Worm (Caenorhabditis elegans) whole organism, L4 larva: ENCODE measurements around the gene srz-70.
A peak's percentile ranks its signal among the peaks of the same experiment; 100 is the strongest.

Source experiments
- D1046.2 ChIP-seq: fragments of 200-800 bp; sonication (Bioruptor generic); IDR thresholded peaks from 2 replicates; pipeline ENCODE4 v1.3.6; 2022; ENCODE audit warnings: missing genetic modification characterization, missing compliant biosample characterization
- F10B5.3 ChIP-seq: sonication (generic microtip); optimal IDR thresholded peaks from 2 replicates; lab custom pipeline; 2016; ENCODE audit warnings: mild to moderate bottlenecking, missing genetic modification characterization, missing compliant biosample characterization
- F49E8.2 ChIP-seq: sonication (generic microtip); optimal IDR thresholded peaks from 2 replicates; lab custom pipeline; 2016; ENCODE audit warnings: missing compliant biosample characterization, mild to moderate bottlenecking, missing genetic modification characterization, borderline replicate concordance
- Y48G9A.11 ChIP-seq: fragments of 200-800 bp; sonication (Bioruptor generic); IDR thresholded peaks from 2 replicates; pipeline ENCODE4 v1.3.6; 2022; ENCODE audit warnings: missing genetic modification reagents, missing genetic modification characterization, missing compliant biosample characterization
- Y5F2A.4 ChIP-seq: fragments of 200-800 bp; sonication (Bioruptor generic); optimal IDR thresholded peaks from 2 replicates; lab custom pipeline; 2018; ENCODE audit warnings: mild to moderate bottlenecking, missing genetic modification characterization, missing compliant biosample characterization
- aha-1 ChIP-seq: fragments of 150-350 bp; peaks from one replicate; lab custom pipeline; 2014; ENCODE audit warnings: missing biosample characterization, missing genetic modification characterization
- aly-2 ChIP-seq: sonication (generic microtip); optimal IDR thresholded peaks from 2 replicates; lab custom pipeline; 2018; ENCODE audit warnings: missing biosample characterization, missing genetic modification characterization
- attf-4 ChIP-seq: sonication (generic microtip); optimal IDR thresholded peaks from 3 replicates; lab custom pipeline; 2017; ENCODE audit warnings: missing biosample characterization, missing genetic modification characterization
- ceh-32 ChIP-seq: sonication (generic microtip); optimal IDR thresholded peaks from 2 replicates; lab custom pipeline; 2016; ENCODE audit warnings: mild to moderate bottlenecking, missing genetic modification characterization, missing compliant biosample characterization; ENCODE audit not compliant: poor library complexity
- ceh-62 ChIP-seq: sonication (generic microtip); optimal IDR thresholded peaks from 2 replicates; lab custom pipeline; 2017; ENCODE audit warnings: missing biosample characterization, missing genetic modification characterization
- ctbp-1 ChIP-seq: fragments of 200-800 bp; sonication (Bioruptor generic); IDR thresholded peaks from 2 replicates; pipeline ENCODE4 v1.3.6; 2022; ENCODE audit warnings: missing genetic modification reagents, missing genetic modification characterization, missing compliant biosample characterization
- daf-12 ChIP-seq: fragments of 150-350 bp; optimal IDR thresholded peaks from 2 replicates; lab custom pipeline; 2014; ENCODE audit warnings: missing biosample characterization, missing genetic modification reagents, missing genetic modification characterization
- daf-19 ChIP-seq: fragments of 200-800 bp; sonication (Bioruptor generic); conservative IDR thresholded peaks from 2 replicates; pipeline ENCODE4 v1.3.6; 2022; ENCODE audit warnings: missing genetic modification characterization, missing compliant biosample characterization
- dmd-8 ChIP-seq: fragments of 200-800 bp; sonication (Bioruptor generic); IDR thresholded peaks from 2 replicates; pipeline ENCODE4 v1.3.6; 2022; ENCODE audit warnings: missing genetic modification characterization, missing compliant biosample characterization
- duxl-1 ChIP-seq: sonication (generic microtip); optimal IDR thresholded peaks from 2 replicates; lab custom pipeline; 2016; ENCODE audit warnings: mild to moderate bottlenecking, missing genetic modification characterization, moderate library complexity, missing compliant biosample characterization; ENCODE audit not compliant: poor library complexity
- egl-43 ChIP-seq: fragments of 200-800 bp; sonication (Bioruptor generic); IDR thresholded peaks from 2 replicates; pipeline ENCODE4 v1.3.6; 2022; ENCODE audit warnings: missing genetic modification reagents, missing genetic modification characterization, missing compliant biosample characterization
- fkh-10 ChIP-seq: fragments of 150-350 bp; optimal IDR thresholded peaks from 2 replicates; lab custom pipeline; 2014; ENCODE audit warnings: missing biosample characterization, missing genetic modification reagents, missing genetic modification characterization
- gei-8 ChIP-seq: fragments of 200-800 bp; sonication (Bioruptor generic); optimal IDR thresholded peaks from 2 replicates; lab custom pipeline; 2018; ENCODE audit warnings: mild to moderate bottlenecking, missing genetic modification characterization, missing compliant biosample characterization
- hlh-30 ChIP-seq: sonication (generic microtip); optimal IDR thresholded peaks from 2 replicates; lab custom pipeline; 2017; ENCODE audit warnings: antibody characterized with exemption, mild to moderate bottlenecking, missing genetic modification characterization, missing compliant biosample characterization; ENCODE audit not compliant: insufficient read depth
- hmg-1.1 ChIP-seq: fragments of 200-800 bp; sonication (Bioruptor generic); IDR thresholded peaks from 2 replicates; pipeline ENCODE4 v1.3.6; 2022; ENCODE audit warnings: missing genetic modification reagents, missing genetic modification characterization, missing compliant biosample characterization
- jun-1 ChIP-seq: fragments of 150-350 bp; optimal IDR thresholded peaks from 2 replicates; lab custom pipeline; 2014; ENCODE audit warnings: missing biosample characterization, missing genetic modification reagents, missing genetic modification characterization
- lim-7 ChIP-seq: fragments of 200-800 bp; sonication (Bioruptor generic); IDR thresholded peaks from 2 replicates; pipeline ENCODE4 v1.3.6; 2022; ENCODE audit warnings: missing genetic modification characterization, missing compliant biosample characterization
- lin-1 ChIP-seq: fragments of 200-800 bp; sonication (Bioruptor generic); IDR thresholded peaks from 2 replicates; pipeline ENCODE4 v1.3.6; 2022; ENCODE audit warnings: missing genetic modification reagents, missing genetic modification characterization, missing compliant biosample characterization
- lin-15B ChIP-seq: fragments of 150-350 bp; sonication (generic microtip); optimal IDR thresholded peaks from 3 replicates; lab custom pipeline; 2014; ENCODE audit warnings: missing biosample characterization, missing genetic modification characterization
- lin-38 ChIP-seq: fragments of 200-800 bp; sonication (Bioruptor generic); IDR thresholded peaks from 2 replicates; pipeline ENCODE4 v1.3.6; 2022; ENCODE audit warnings: missing genetic modification reagents, missing genetic modification characterization, missing compliant biosample characterization
- lir-3 ChIP-seq: sonication (generic microtip); optimal IDR thresholded peaks from 2 replicates; lab custom pipeline; 2016; ENCODE audit warnings: mild to moderate bottlenecking, missing genetic modification characterization, missing compliant biosample characterization
- lsy-2 ChIP-seq, 2 experiments: fragments of 150-350 bp in 1 of 2; sonication (generic microtip) in 1 of 2; optimal IDR thresholded peaks; 2 replicates each; lab custom pipeline; 2014 to 2017; ENCODE audit warnings: missing biosample characterization in 2 of 2, missing genetic modification characterization in 2 of 2
- mdt-29 ChIP-seq: fragments of 200-800 bp; sonication (Bioruptor generic); IDR thresholded peaks from 2 replicates; pipeline ENCODE4 v1.3.6; 2022; ENCODE audit warnings: missing genetic modification reagents, missing genetic modification characterization, missing compliant biosample characterization
- nhr-111 ChIP-seq: fragments of 200-800 bp; sonication (Bioruptor generic); optimal IDR thresholded peaks from 2 replicates; lab custom pipeline; 2018; ENCODE audit warnings: mild to moderate bottlenecking, missing genetic modification characterization, missing compliant biosample characterization
- nhr-25 ChIP-seq: sonication (generic microtip); optimal IDR thresholded peaks from 2 replicates; lab custom pipeline; 2017; ENCODE audit warnings: missing genetic modification characterization, mild to moderate bottlenecking, missing compliant biosample characterization, antibody characterized with exemption, moderate library complexity, borderline replicate concordance; ENCODE audit not compliant: insufficient read depth
- nhr-42 ChIP-seq: fragments of 200-800 bp; sonication (Bioruptor generic); IDR thresholded peaks from 2 replicates; pipeline ENCODE4 v1.3.6; 2022; ENCODE audit warnings: missing genetic modification characterization, missing compliant biosample characterization
- pha-4 ChIP-seq, 2 experiments: fragments of 150-350 bp in 1 of 2; fragments of 200-800 bp in 1 of 2; sonication (Bioruptor generic) in 1 of 2; IDR thresholded peaks in 1 of 2; optimal IDR thresholded peaks in 1 of 2; 2 replicates each; pipeline versions ENCODE4 v1.3.6 to Lab custom; 2014 to 2022; ENCODE audit warnings: missing genetic modification characterization in 2 of 2, missing genetic modification reagents in 2 of 2, missing biosample characterization in 1 of 2, missing compliant biosample characterization in 1 of 2
- php-3 ChIP-seq: fragments of 200-800 bp; sonication (Bioruptor generic); IDR thresholded peaks from 2 replicates; pipeline ENCODE4 v1.3.6; 2022; ENCODE audit warnings: missing genetic modification reagents, missing genetic modification characterization, missing compliant biosample characterization
- rbr-2 ChIP-seq: sonication (generic microtip); optimal IDR thresholded peaks from 2 replicates; lab custom pipeline; 2016; ENCODE audit warnings: missing genotype, missing genetic modification characterization, missing compliant biosample characterization
- set-16 ChIP-seq: fragments of 200-800 bp; sonication (Bioruptor generic); IDR thresholded peaks from 2 replicates; pipeline ENCODE4 v1.3.6; 2022; ENCODE audit warnings: missing genetic modification reagents, missing genetic modification characterization, missing compliant biosample characterization
- skn-1 ChIP-seq: fragments of 150-350 bp; optimal IDR thresholded peaks from 2 replicates; lab custom pipeline; 2014; ENCODE audit warnings: missing biosample characterization, missing genetic modification characterization
- snpc-1.2 ChIP-seq: fragments of 200-800 bp; sonication (Bioruptor generic); IDR thresholded peaks from 2 replicates; pipeline ENCODE4 v1.3.6; 2022; ENCODE audit warnings: missing genetic modification reagents, missing genetic modification characterization, missing compliant biosample characterization
- spr-3 ChIP-seq: fragments of 200-800 bp; sonication (Bioruptor generic); optimal IDR thresholded peaks from 2 replicates; lab custom pipeline; 2018; ENCODE audit warnings: mild to moderate bottlenecking, missing genetic modification characterization, missing compliant biosample characterization
- tra-1 ChIP-seq: fragments of 200-800 bp; sonication (Bioruptor generic); IDR thresholded peaks from 2 replicates; pipeline ENCODE4 v1.3.6; 2022; ENCODE audit warnings: missing genetic modification reagents, missing genetic modification characterization, missing compliant biosample characterization
- unc-62 ChIP-seq, 3 experiments: fragments of 150-350 bp in 1 of 3; sonication (generic microtip); optimal IDR thresholded peaks in 2 of 3; peaks in 1 of 3; 1 replicate in 1 of 3; 2 replicates in 2 of 3; lab custom pipeline; 2014 to 2017; ENCODE audit warnings: missing biosample characterization in 3 of 3, missing genetic modification characterization in 3 of 3, missing genetic modification reagents in 3 of 3, missing genotype in 1 of 3
- zip-11 ChIP-seq: fragments of 200-800 bp; sonication (Bioruptor generic); IDR thresholded peaks from 2 replicates; pipeline ENCODE4 v1.3.6; 2022; ENCODE audit warnings: missing genetic modification characterization, missing compliant biosample characterization
- zip-2 ChIP-seq: fragments of 150-350 bp; optimal IDR thresholded peaks from 2 replicates; lab custom pipeline; 2014; ENCODE audit warnings: missing biosample characterization, missing genetic modification characterization

The srz-70 gene

ce11 chrIV:3524584-3525020 is 45.8 kb upstream of the srz-70 start (continued):
- TF ChIP-seq hlh-30 (tag; lab: Kevin White, UChicago), result peak; percentile 39
- no peak for TF ChIP-seq skn-1 (tag; lab: Kevin White, UChicago)
- TF ChIP-seq lin-38, result peak; percentile 81
- TF ChIP-seq ceh-62 (tag; lab: Kevin White, UChicago), result no peak
- peak; percentile 67 for TF ChIP-seq set-16
- TF ChIP-seq mdt-29, result no peak
- peak; percentile 36 for TF ChIP-seq Y5F2A.4 (GFP tag; lab: Kevin White, UChicago)
- TF ChIP-seq snpc-1.2 (GFP tag; lab: Robert Waterston, UW), result peak; percentile 79
- TF ChIP-seq aly-2 (tag; lab: Kevin White, UChicago), result no peak
- TF ChIP-seq lir-3 (tag; lab: Kevin White, UChicago), result peak; percentile 7
- peak; percentile 73; the same call in 1 of the 2 replicates for TF ChIP-seq lin-1
- TF ChIP-seq dmd-8, result peak; percentile 91
- TF ChIP-seq nhr-25, result no peak
- TF ChIP-seq zip-11 (GFP tag; lab: Robert Waterston, UW), result no peak
- TF ChIP-seq fkh-10 (GFP tag; lab: Kevin White, UChicago), result no peak
- peak; percentile 83 for TF ChIP-seq lim-7
- peak; percentile 0 for TF ChIP-seq gei-8

- TF ChIP-seq set-16 (peak; percentile 88), zip-2 (tag; lab: Kevin White, UChicago) (no peak)
- TF ChIP-seq, all 104 proteins: peak for 1
Observed at ce11 chrIV:3523419-3523818, 44.6 kb upstream of the srz-70 start.

- TF ChIP-seq daf-19 (GFP tag; lab: Robert Waterston, UW), result no peak
- TF ChIP-seq set-16, result peak; percentile 12; the same call in 1 of the 2 replicates
Observed at ce11 chrIV:3521710-3522109, 42.9 kb upstream of the srz-70 start.

- no peak for TF ChIP-seq nhr-111 (GFP tag; lab: Kevin White, UChicago)
- TF ChIP-seq Y48G9A.11, result no peak
- peak; percentile 67 for TF ChIP-seq fkh-10 (GFP tag; lab: Kevin White, UChicago)
- peak; percentile 40; the same call in 1 of the 2 replicates for TF ChIP-seq ctbp-1 (GFP tag; lab: Robert Waterston, UW)
- TF ChIP-seq jun-1, result no peak
- TF ChIP-seq pha-4 (GFP tag; IDR thresholded peaks at IDR 0.05; lab: Robert Waterston, UW), result no peak
- no peak for TF ChIP-seq pha-4 (tag; optimal IDR thresholded peaks at IDR 0.05; lab: Kevin White, UChicago)
- no peak for TF ChIP-seq tra-1 (GFP tag; lab: Robert Waterston, UW)
- TF ChIP-seq spr-3 (GFP tag; lab: Kevin White, UChicago), result no peak
- TF ChIP-seq attf-4 (tag; lab: Kevin White, UChicago), result no peak
- peak; percentile 22 for TF ChIP-seq rbr-2 (tag; lab: Kevin White, UChicago)
- TF ChIP-seq nhr-42 (GFP tag; lab: Robert Waterston, UW), result no peak
- TF ChIP-seq F10B5.3, result no peak
- TF ChIP-seq lin-1, result no peak
- TF ChIP-seq set-16, result peak; percentile 16; the same call in 1 of the 2 replicates
- no peak for TF ChIP-seq F49E8.2 (tag; lab: Kevin White, UChicago)
- no peak for TF ChIP-seq duxl-1
- peak in 1 of 2 experiments; percentile 53 for TF ChIP-seq unc-62 (GFP tag; optimal IDR thresholded peaks at IDR 0.05 in 1 of 2; lab: Kevin White, UChicago)
- TF ChIP-seq unc-62 (tag; optimal IDR thresholded peaks at IDR 0.05; lab: Kevin White, UChicago), result no peak
- no peak for TF ChIP-seq daf-12
- TF ChIP-seq gei-8, result no peak
- peak; percentile 29 for TF ChIP-seq aha-1 (tag; lab: Kevin White, UChicago)
- TF ChIP-seq D1046.2, result no peak
- TF ChIP-seq egl-43, result no peak
- TF ChIP-seq php-3 (GFP tag; lab: Robert Waterston, UW), result no peak
- peak in 1 of 2 experiments; percentile 8 for TF ChIP-seq lsy-2 (tag; optimal IDR thresholded peaks at IDR 0.05; lab: Kevin White, UChicago)
- TF ChIP-seq ceh-32 (tag; lab: Kevin White, UChicago), result no peak
- TF ChIP-seq lin-15B (tag; lab: Kevin White, UChicago), result no peak
- TF ChIP-seq hmg-1.1 (GFP tag; lab: Robert Waterston, UW), result 0 out of 2 replicates have a peak, but pooled peaks have one; percentile 8
- TF ChIP-seq, all 104 proteins: peak for 8
Observed at ce11 chrIV:3520957-3521356, 42.1 kb upstream of the srz-70 start.
